Worm (Caenorhabditis elegans): ENCODE measurements around the gene T27E9.6.

DNA sequence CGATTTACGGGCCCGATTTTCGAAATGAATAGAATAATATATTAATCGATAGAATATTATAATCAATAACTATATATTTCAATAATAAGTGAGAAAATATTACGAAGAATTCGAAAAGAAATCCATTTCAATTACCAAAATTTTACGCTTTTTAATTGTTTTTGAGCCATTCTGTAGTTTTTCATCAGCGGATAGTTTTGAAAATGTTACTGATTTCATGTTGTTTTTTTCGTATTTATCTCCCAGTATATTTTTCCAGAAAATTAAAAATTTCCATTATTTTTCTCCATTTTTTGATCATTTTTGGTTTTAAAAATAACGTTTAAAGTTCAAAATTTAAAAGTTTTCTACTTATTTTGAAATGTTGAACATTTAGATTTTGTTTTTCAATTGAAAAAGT, 29.1 kb upstream of the T27E9.6 start, which contains the start of gene T28A8.3:
- TF ChIP-seq aha-1 (tag) (no peak), pha-4 (GFP tag; IDR thresholded peaks at IDR 0.05) (no peak), pha-4 (tag; optimal IDR thresholded peaks at IDR 0.05) (no peak), tag-97 (GFP tag; IDR thresholded peaks at IDR 0.05) (no peak), snpc-1.2 (GFP tag; IDR thresholded peaks at IDR 0.05) (no peak), dmd-9 (GFP tag; IDR thresholded peaks at IDR 0.05) (no peak), ama-1 (optimal IDR thresholded peaks at IDR 0.05) (no peak), zip-2 (tag; optimal IDR thresholded peaks at IDR 0.05) (no peak), daf-12 (tag; optimal IDR thresholded peaks at IDR 0.05) (no peak), lsy-2 (tag; optimal IDR thresholded peaks at IDR 0.05) (no peak)
